Fruit fly (Drosophila melanogaster) whole organism, embryonic: ENCODE data around the gene CG10470.

Experiments used
- Adf1 ChIP-seq: fragments of 200-800 bp; sonication (Bioruptor generic); IDR thresholded peaks from 2 replicates; pipeline ENCODE4 v1.3.6; 2022; ENCODE audit warnings: missing biosample characterization, missing genetic modification characterization
- Bgb ChIP-seq: fragments of 200-800 bp; sonication (Bioruptor generic); IDR thresholded peaks from 2 replicates; pipeline ENCODE4 v1.3.6; 2022; ENCODE audit warnings: missing biosample characterization, missing genetic modification characterization; ENCODE audit not compliant: partially characterized antibody
- CG10274 ChIP-seq: fragments of 200-800 bp; sonication (Bioruptor generic); optimal IDR thresholded peaks from 3 replicates; lab custom pipeline; 2017; ENCODE audit warnings: missing biosample characterization, mild to moderate bottlenecking, missing genetic modification characterization
- CG12071 ChIP-seq: fragments of 200-800 bp; sonication (Bioruptor generic); optimal IDR thresholded peaks from 3 replicates; lab custom pipeline; 2018; ENCODE audit warnings: missing biosample characterization, mild to moderate bottlenecking, missing genetic modification characterization
- CG12104 ChIP-seq: fragments of 200-800 bp; sonication (Bioruptor generic); optimal IDR thresholded peaks from 3 replicates; lab custom pipeline; 2016; ENCODE audit warnings: missing biosample characterization, missing genetic modification characterization
- CG14050 ChIP-seq: fragments of 200-800 bp; sonication (Bioruptor generic); IDR thresholded peaks from 3 replicates; pipeline ENCODE4 v1.3.6; 2022; ENCODE audit warnings: missing biosample characterization, missing genetic modification characterization
- CG18476 ChIP-seq: fragments of 200-800 bp; sonication (Bioruptor generic); optimal IDR thresholded peaks from 2 replicates; lab custom pipeline; 2016; ENCODE audit warnings: missing biosample characterization, mild to moderate bottlenecking, missing genetic modification characterization
- CG2889 ChIP-seq: fragments of 200-800 bp; sonication (Bioruptor generic); IDR thresholded peaks from 3 replicates; pipeline ENCODE4 v1.3.6; 2022; ENCODE audit warnings: missing biosample characterization, missing genetic modification characterization
- CG30403 ChIP-seq: fragments of 200-800 bp; sonication (Bioruptor generic); optimal IDR thresholded peaks from 3 replicates; lab custom pipeline; 2016; ENCODE audit warnings: missing biosample characterization, missing genetic modification characterization
- CG31441 ChIP-seq: fragments of 200-800 bp; sonication (Bioruptor generic); IDR thresholded peaks from 2 replicates; pipeline ENCODE4 v1.3.6; 2022; ENCODE audit warnings: missing biosample characterization, missing genetic modification characterization
- CG32772 ChIP-seq: fragments of 200-800 bp; sonication (Bioruptor generic); IDR thresholded peaks from 2 replicates; pipeline ENCODE4 v1.3.6; 2022; ENCODE audit warnings: missing biosample characterization, missing genetic modification characterization
- CG3995 ChIP-seq: fragments of 200-800 bp; sonication (Bioruptor generic); optimal IDR thresholded peaks from 3 replicates; lab custom pipeline; 2016; ENCODE audit warnings: missing biosample characterization, missing genetic modification characterization
- CG7987 ChIP-seq: fragments of 200-800 bp; sonication (Bioruptor generic); optimal IDR thresholded peaks from 2 replicates; lab custom pipeline; 2018; ENCODE audit warnings: missing biosample characterization, mild to moderate bottlenecking, missing genetic modification characterization, moderate library complexity
- CG9215 ChIP-seq: fragments of 200-800 bp; sonication (Bioruptor generic); IDR thresholded peaks from 2 replicates; pipeline ENCODE4 v1.3.6; 2022; ENCODE audit warnings: missing biosample characterization, missing genetic modification characterization
- CG9932 ChIP-seq: fragments of 200-800 bp; sonication (Bioruptor generic); IDR thresholded peaks from 2 replicates; pipeline ENCODE4 v1.3.6; 2022; ENCODE audit warnings: missing biosample characterization, missing genetic modification characterization
- Dp ChIP-seq: fragments of 200-800 bp; sonication (Bioruptor generic); optimal IDR thresholded peaks from 2 replicates; lab custom pipeline; 2018; ENCODE audit warnings: missing biosample characterization, mild to moderate bottlenecking, missing genetic modification characterization, moderate library complexity
- Dref ChIP-seq: fragments of 200-800 bp; sonication (Bioruptor generic); IDR thresholded peaks from 2 replicates; pipeline ENCODE4 v1.3.6; 2022; ENCODE audit warnings: missing biosample characterization, missing genetic modification characterization
- HLH3B ChIP-seq: fragments of 200-800 bp; sonication (Bioruptor generic); IDR thresholded peaks from 2 replicates; pipeline ENCODE4 v1.3.6; 2022; ENCODE audit warnings: missing biosample characterization, missing genetic modification characterization
- Hey ChIP-seq: fragments of 200-800 bp; sonication (Bioruptor generic); optimal IDR thresholded peaks from 3 replicates; lab custom pipeline; 2018; ENCODE audit warnings: missing biosample characterization, mild to moderate bottlenecking, missing genetic modification characterization
- Mrtf ChIP-seq: fragments of 200-800 bp; sonication (Bioruptor generic); IDR thresholded peaks from 3 replicates; pipeline ENCODE4 v1.3.6; 2022; ENCODE audit warnings: missing biosample characterization, missing genetic modification characterization
- Sox100B ChIP-seq: fragments of 200-800 bp; sonication (Bioruptor generic); optimal IDR thresholded peaks from 3 replicates; lab custom pipeline; 2018; ENCODE audit warnings: missing biosample characterization, mild to moderate bottlenecking, missing genetic modification characterization
- Sox102F ChIP-seq: fragments of 200-800 bp; sonication (Bioruptor generic); optimal IDR thresholded peaks from 2 replicates; lab custom pipeline; 2018; ENCODE audit warnings: missing biosample characterization, mild to moderate bottlenecking, missing genetic modification characterization, moderate library complexity
- Stat92E ChIP-seq, 3 experiments: fragments of >200 bp in 2 of 3; fragments of 200-800 bp in 1 of 3; sonication (Bioruptor generic) in 1 of 3; optimal IDR thresholded peaks; 2 replicates each; lab custom pipeline; 2017 to 2019; ENCODE audit warnings: missing biosample characterization in 3 of 3, missing genetic modification characterization in 3 of 3, mild to moderate bottlenecking in 1 of 3, moderate library complexity in 1 of 3
- abd-A ChIP-seq: fragments of 200-800 bp; sonication (Bioruptor generic); optimal IDR thresholded peaks from 3 replicates; lab custom pipeline; 2019; ENCODE audit warnings: missing biosample characterization, mild to moderate bottlenecking, missing genetic modification characterization, moderate library complexity
- amos ChIP-seq: fragments of 200-800 bp; sonication (Bioruptor generic); IDR thresholded peaks from 2 replicates; pipeline ENCODE4 v1.3.6; 2022; ENCODE audit warnings: missing biosample characterization, missing genetic modification characterization; ENCODE audit not compliant: partially characterized antibody
- ara ChIP-seq: fragments of 200-800 bp; sonication (Bioruptor generic); IDR thresholded peaks from 2 replicates; pipeline ENCODE4 v1.3.6; 2022; ENCODE audit warnings: missing biosample characterization, missing genetic modification characterization
- az2 ChIP-seq: fragments of 200-800 bp; sonication (Bioruptor generic); optimal IDR thresholded peaks from 3 replicates; lab custom pipeline; 2016; ENCODE audit warnings: missing biosample characterization, missing genetic modification characterization
- corto ChIP-seq: fragments of 200-800 bp; sonication (Bioruptor generic); optimal IDR thresholded peaks from 2 replicates; lab custom pipeline; 2016; ENCODE audit warnings: missing biosample characterization, mild to moderate bottlenecking, missing genetic modification characterization, moderate library complexity
- croc ChIP-seq: fragments of 200-800 bp; sonication (Bioruptor generic); conservative IDR thresholded peaks from 3 replicates; pipeline ENCODE4 v1.3.6; 2022; ENCODE audit warnings: missing biosample characterization, missing genetic modification characterization
- crol ChIP-seq: fragments of 200-800 bp; sonication (Bioruptor generic); IDR thresholded peaks from 2 replicates; pipeline ENCODE4 v1.3.6; 2022; ENCODE audit warnings: missing biosample characterization, missing genetic modification characterization
- dmrt11E ChIP-seq: fragments of 200-800 bp; sonication (Bioruptor generic); optimal IDR thresholded peaks from 3 replicates; lab custom pipeline; 2018; ENCODE audit warnings: missing biosample characterization, mild to moderate bottlenecking, missing genetic modification characterization, moderate library complexity
- dmrt99B ChIP-seq: fragments of 200-800 bp; sonication (Bioruptor generic); optimal IDR thresholded peaks from 2 replicates; lab custom pipeline; 2018; ENCODE audit warnings: missing biosample characterization, mild to moderate bottlenecking, missing genetic modification characterization, moderate library complexity
- dpn ChIP-seq, 2 experiments: fragments of 200-800 bp; sonication (Bioruptor generic); optimal IDR thresholded peaks; 3 replicates each; lab custom pipeline; 2016; ENCODE audit warnings: missing biosample characterization in 2 of 2, missing genetic modification characterization in 2 of 2
- esg ChIP-seq: fragments of 200-800 bp; sonication (Bioruptor generic); conservative IDR thresholded peaks from 2 replicates; pipeline ENCODE4 v1.3.6; 2022; ENCODE audit warnings: missing biosample characterization, missing genetic modification characterization
- eyg ChIP-seq: fragments of 200-800 bp; sonication (Bioruptor generic); optimal IDR thresholded peaks from 3 replicates; lab custom pipeline; 2016; ENCODE audit warnings: missing biosample characterization, missing genetic modification characterization
- gem ChIP-seq: fragments of 200-800 bp; sonication (Bioruptor generic); optimal IDR thresholded peaks from 2 replicates; lab custom pipeline; 2019; ENCODE audit warnings: missing biosample characterization, mild to moderate bottlenecking, missing genetic modification characterization, moderate library complexity
- grau ChIP-seq: fragments of 200-800 bp; optimal IDR thresholded peaks from 3 replicates; lab custom pipeline; 2019; ENCODE audit warnings: missing biosample characterization, mild to moderate bottlenecking, missing genetic modification characterization, moderate library complexity
- gt ChIP-seq: fragments of 200-800 bp; sonication (Bioruptor generic); IDR thresholded peaks from 2 replicates; pipeline ENCODE4 v1.3.6; 2022; ENCODE audit warnings: missing biosample characterization, missing genetic modification characterization
- her ChIP-seq: fragments of 200-800 bp; sonication (Bioruptor generic); optimal IDR thresholded peaks from 2 replicates; lab custom pipeline; 2016; ENCODE audit warnings: missing biosample characterization, missing genetic modification characterization
- maf-S ChIP-seq: fragments of 200-800 bp; sonication (Bioruptor generic); optimal IDR thresholded peaks from 2 replicates; lab custom pipeline; 2016; ENCODE audit warnings: missing biosample characterization, missing genetic modification characterization
- onecut ChIP-seq: fragments of 200-800 bp; sonication (Bioruptor generic); IDR thresholded peaks from 2 replicates; pipeline ENCODE4 v1.3.6; 2022; ENCODE audit warnings: missing biosample characterization, missing genetic modification characterization
- pita ChIP-seq: fragments of 200-800 bp; sonication (Bioruptor generic); optimal IDR thresholded peaks from 2 replicates; lab custom pipeline; 2017; ENCODE audit warnings: missing biosample characterization, mild to moderate bottlenecking, missing genetic modification characterization
- sd ChIP-seq: fragments of 200-800 bp; sonication (Bioruptor generic); optimal IDR thresholded peaks from 3 replicates; lab custom pipeline; 2018; ENCODE audit warnings: missing biosample characterization, mild to moderate bottlenecking, missing genetic modification characterization, moderate library complexity
- slbo ChIP-seq: fragments of 200-800 bp; sonication (Bioruptor generic); IDR thresholded peaks from 2 replicates; pipeline ENCODE4 v1.3.6; 2022; ENCODE audit warnings: missing biosample characterization, missing genetic modification characterization
- so ChIP-seq: fragments of 200-800 bp; sonication (Bioruptor generic); IDR thresholded peaks from 3 replicates; pipeline ENCODE4 v1.3.6; 2022; ENCODE audit warnings: missing biosample characterization, missing genetic modification characterization
- sob ChIP-seq: fragments of 200-800 bp; sonication (Bioruptor generic); IDR thresholded peaks from 2 replicates; pipeline ENCODE4 v1.3.6; 2022; ENCODE audit warnings: missing biosample characterization, missing genetic modification characterization
- unpg ChIP-seq: fragments of 200-800 bp; sonication (Bioruptor generic); optimal IDR thresholded peaks from 3 replicates; lab custom pipeline; 2018; ENCODE audit warnings: missing biosample characterization, mild to moderate bottlenecking, missing genetic modification characterization, moderate library complexity
- usp ChIP-seq: fragments of >200 bp; optimal IDR thresholded peaks from 2 replicates; lab custom pipeline; 2017; ENCODE audit warnings: missing biosample characterization, missing genetic modification characterization
- wor ChIP-seq: fragments of 200-800 bp; sonication (Bioruptor generic); IDR thresholded peaks from 2 replicates; pipeline ENCODE4 v1.3.6; 2022; ENCODE audit warnings: missing biosample characterization, missing genetic modification characterization
- zen ChIP-seq: fragments of 200-800 bp; sonication (Bioruptor generic); optimal IDR thresholded peaks from 3 replicates; lab custom pipeline; 2018; ENCODE audit warnings: missing biosample characterization, mild to moderate bottlenecking, missing genetic modification characterization, moderate library complexity
- zf30C ChIP-seq: fragments of 200-800 bp; sonication (Bioruptor generic); optimal IDR thresholded peaks from 3 replicates; lab custom pipeline; 2018; ENCODE audit warnings: missing biosample characterization, mild to moderate bottlenecking, missing genetic modification characterization

CG10470 gene

DNA sequence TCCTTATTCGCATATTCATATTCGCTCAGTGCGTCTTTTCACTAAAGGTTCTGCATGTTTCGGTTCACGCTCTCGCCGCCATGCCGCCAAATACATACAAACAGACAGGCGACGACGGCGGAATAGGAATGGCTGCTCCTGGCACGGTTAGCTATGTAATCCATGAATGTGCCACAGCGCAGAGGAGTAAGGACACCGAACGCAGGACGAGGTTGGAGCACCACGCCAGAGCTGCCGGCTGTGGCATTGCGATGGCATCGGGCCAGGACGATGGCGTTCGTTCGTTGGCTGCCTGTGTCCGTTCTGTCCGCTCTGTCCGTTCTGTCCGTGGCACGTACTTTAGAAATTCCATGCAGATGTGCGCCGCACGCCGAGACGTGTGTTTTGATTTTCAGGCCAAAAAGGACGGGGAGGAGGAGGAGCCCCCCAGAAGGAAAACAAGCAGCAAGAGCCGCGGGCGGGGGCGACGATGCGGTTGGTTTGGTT, 34.0 kb upstream of the CG10470 start (continued):
- no peak for TF ChIP-seq Dp (GFP tag; lab: Kevin White, UChicago)
- 0 out of 3 replicates have a peak, but pooled peaks have one; percentile 10 for TF ChIP-seq CG2889 (GFP tag; lab: Robert Waterston, UW)
- TF ChIP-seq zf30C (GFP tag; lab: Kevin White, UChicago), result no peak
- TF ChIP-seq CG9932 (GFP tag; lab: Robert Waterston, UW), result no peak
- TF ChIP-seq amos (GFP tag; lab: Robert Waterston, UW), result no peak
- no peak for TF ChIP-seq eyg
- peak; percentile 72 for TF ChIP-seq sd (tag; lab: Kevin White, UChicago)
- no peak; the same call in 1 of the 2 replicates for TF ChIP-seq Adf1
- TF ChIP-seq ara, result no peak; the same call in 1 of the 2 replicates
- peak; percentile 33; the same call in 1 of the 2 replicates for TF ChIP-seq Bgb (GFP tag; lab: Robert Waterston, UW)
- no peak for TF ChIP-seq CG32772
- TF ChIP-seq so, result no peak
- TF ChIP-seq Stat92E (GFP tag; optimal IDR thresholded peaks at IDR 0.05; lab: Kevin White, UChicago), result no peak
- no peak for TF ChIP-seq pita (GFP tag; lab: Kevin White, UChicago)
- no peak for TF ChIP-seq Sox102F
- no peak for TF ChIP-seq Sox100B (GFP tag; lab: Kevin White, UChicago)
- no peak for TF ChIP-seq CG9215 (GFP tag; lab: Robert Waterston, UW)
- no peak for TF ChIP-seq maf-S (GFP tag; lab: Kevin White, UChicago)
- TF ChIP-seq gem (tag; lab: Kevin White, UChicago), result no peak
- TF ChIP-seq az2 (GFP tag; lab: Kevin White, UChicago), result no peak
- no peak for TF ChIP-seq zen (tag; lab: Kevin White, UChicago)
- no peak for TF ChIP-seq HLH3B (GFP tag; lab: Robert Waterston, UW)
- 0 out of 2 replicates have a peak, but pooled peaks have one; percentile 2 for TF ChIP-seq sob (GFP tag; lab: Robert Waterston, UW)
- no peak for TF ChIP-seq onecut (GFP tag; lab: Robert Waterston, UW)
- peak; percentile 71 for TF ChIP-seq Hey (tag; lab: Kevin White, UChicago)
- no peak for TF ChIP-seq CG3995
- peak; percentile 0 for TF ChIP-seq CG18476
- no peak for TF ChIP-seq CG12071
- TF ChIP-seq croc (GFP tag; lab: Robert Waterston, UW), result 0 out of 3 replicates have a peak, but pooled peaks have one; percentile 4
- no peak for TF ChIP-seq CG7987 (GFP tag; lab: Kevin White, UChicago)
- TF ChIP-seq unpg, result no peak
- TF ChIP-seq CG10274 (GFP tag; lab: Kevin White, UChicago), result no peak
- TF ChIP-seq abd-A (tag; lab: Kevin White, UChicago), result peak; percentile 5
- TF ChIP-seq wor (GFP tag; lab: Robert Waterston, UW), result peak; percentile 9; the same call in 1 of the 2 replicates
- TF ChIP-seq CG30403 (GFP tag; lab: Kevin White, UChicago), result no peak
- peak; percentile 31 for TF ChIP-seq CG12104 (GFP tag; lab: Kevin White, UChicago)
- TF ChIP-seq CG14050 (GFP tag; lab: Robert Waterston, UW), result no peak
- peak; percentile 82 for TF ChIP-seq crol (GFP tag; lab: Robert Waterston, UW)
- no peak for TF ChIP-seq Dref
- TF ChIP-seq dmrt99B (tag; lab: Kevin White, UChicago), result no peak
- TF ChIP-seq CG31441, result 0 out of 2 replicates have a peak, but pooled peaks have one; percentile 4
- TF ChIP-seq Mrtf (GFP tag; lab: Robert Waterston, UW), result no peak
- TF ChIP-seq corto (GFP tag; lab: Kevin White, UChicago), result no peak
- TF ChIP-seq dmrt11E (tag; lab: Kevin White, UChicago), result no peak
- TF ChIP-seq her, result no peak
- no peak for TF ChIP-seq gt
- TF ChIP-seq slbo (GFP tag; lab: Robert Waterston, UW), result 0 out of 2 replicates have a peak, but pooled peaks have one; percentile 1
- TF ChIP-seq dpn (GFP tag; optimal IDR thresholded peaks at IDR 0.05; lab: Kevin White, UChicago), result no peak
- no peak for TF ChIP-seq usp
- no peak for TF ChIP-seq grau (tag; lab: Kevin White, UChicago)
- 0 out of 2 replicates have a peak, but pooled peaks have one; percentile 2 for TF ChIP-seq esg (GFP tag; lab: Robert Waterston, UW)
